Fruit fly (Drosophila melanogaster) whole organism, embryonic: ENCODE results near the gene Scgbeta.

Experiments
- CG10321 ChIP-seq: fragments of 200-800 bp; sonication (Bioruptor generic); IDR thresholded peaks from 2 replicates; pipeline ENCODE4 v1.3.6; 2022; ENCODE audit warnings: missing biosample characterization, missing genetic modification characterization
- CG10431 ChIP-seq: fragments of 200-800 bp; sonication (Bioruptor generic); optimal IDR thresholded peaks from 3 replicates; lab custom pipeline; 2018; ENCODE audit warnings: missing biosample characterization, mild to moderate bottlenecking, missing genetic modification characterization
- CG12299 ChIP-seq: fragments of 200-800 bp; sonication (Bioruptor generic); optimal IDR thresholded peaks from 2 replicates; lab custom pipeline; 2018; ENCODE audit warnings: missing biosample characterization, mild to moderate bottlenecking, missing genetic modification characterization
- CG13424 ChIP-seq: fragments of 200-800 bp; sonication (Bioruptor generic); optimal IDR thresholded peaks from 2 replicates; lab custom pipeline; 2019; ENCODE audit warnings: missing biosample characterization, mild to moderate bottlenecking, missing genetic modification characterization, moderate library complexity
- CG15514 ChIP-seq: fragments of 200-800 bp; sonication (Bioruptor generic); optimal IDR thresholded peaks from 3 replicates; lab custom pipeline; 2017; ENCODE audit warnings: missing biosample characterization, missing genetic modification characterization, mild to moderate bottlenecking, moderate library complexity, missing genetic modification reagents
- CG1647 ChIP-seq: fragments of 200-800 bp; sonication (Bioruptor generic); optimal IDR thresholded peaks from 3 replicates; lab custom pipeline; 2016; ENCODE audit warnings: missing biosample characterization, missing genetic modification characterization
- CG16813 ChIP-seq: fragments of 200-800 bp; sonication (Bioruptor generic); IDR thresholded peaks from 3 replicates; pipeline ENCODE4 v1.3.6; 2022; ENCODE audit warnings: missing biosample characterization, missing genetic modification characterization; ENCODE audit not compliant: partially characterized antibody
- CG17328 ChIP-seq: fragments of 200-800 bp; sonication (Bioruptor generic); IDR thresholded peaks from 2 replicates; pipeline ENCODE4 v1.3.6; 2022; ENCODE audit warnings: missing biosample characterization, missing genetic modification characterization
- CG1792 ChIP-seq: fragments of 200-800 bp; sonication (Bioruptor generic); optimal IDR thresholded peaks from 2 replicates; lab custom pipeline; 2016; ENCODE audit warnings: missing biosample characterization, missing genetic modification characterization
- CG2199 ChIP-seq: fragments of 200-800 bp; sonication (Bioruptor generic); IDR thresholded peaks from 3 replicates; pipeline ENCODE4 v1.3.6; 2022; ENCODE audit warnings: missing biosample characterization, missing genetic modification characterization
- CG30403 ChIP-seq: fragments of 200-800 bp; sonication (Bioruptor generic); optimal IDR thresholded peaks from 3 replicates; lab custom pipeline; 2016; ENCODE audit warnings: missing biosample characterization, missing genetic modification characterization
- CG30431 ChIP-seq: fragments of 200-800 bp; sonication (Bioruptor generic); optimal IDR thresholded peaks from 2 replicates; lab custom pipeline; 2017; ENCODE audit warnings: missing biosample characterization, missing genetic modification characterization
- CG33213 ChIP-seq: fragments of 200-800 bp; sonication (Bioruptor generic); optimal IDR thresholded peaks from 3 replicates; lab custom pipeline; 2016; ENCODE audit warnings: missing biosample characterization, missing genetic modification characterization
- CG3726 ChIP-seq: fragments of 200-800 bp; sonication (Bioruptor generic); IDR thresholded peaks from 3 replicates; pipeline ENCODE4, ENCODE4 v1.3.6; 2022; ENCODE audit warnings: missing biosample characterization, missing genetic modification characterization
- CG4854 ChIP-seq: fragments of 200-800 bp; sonication (Bioruptor generic); optimal IDR thresholded peaks from 2 replicates; lab custom pipeline; 2016; ENCODE audit warnings: missing biosample characterization, missing genetic modification characterization, inconsistent platforms
- CG5245 ChIP-seq: fragments of 200-800 bp; sonication (Bioruptor generic); optimal IDR thresholded peaks from 3 replicates; lab custom pipeline; 2016; ENCODE audit warnings: missing biosample characterization, missing genetic modification characterization
- CG6765 ChIP-seq: fragments of 200-800 bp; sonication (Bioruptor generic); optimal IDR thresholded peaks from 3 replicates; lab custom pipeline; 2017; ENCODE audit warnings: missing biosample characterization, mild to moderate bottlenecking, missing genetic modification characterization
- CG7745 ChIP-seq: fragments of 200-800 bp; sonication (Bioruptor generic); optimal IDR thresholded peaks from 2 replicates; lab custom pipeline; 2018; ENCODE audit warnings: missing biosample characterization, mild to moderate bottlenecking, missing genetic modification characterization, moderate library complexity
- CG7987 ChIP-seq: fragments of 200-800 bp; sonication (Bioruptor generic); optimal IDR thresholded peaks from 2 replicates; lab custom pipeline; 2018; ENCODE audit warnings: missing biosample characterization, mild to moderate bottlenecking, missing genetic modification characterization, moderate library complexity
- CG9797 ChIP-seq: fragments of 200-800 bp; sonication (Bioruptor generic); optimal IDR thresholded peaks from 3 replicates; lab custom pipeline; 2018; ENCODE audit warnings: missing biosample characterization, mild to moderate bottlenecking, missing genetic modification characterization
- D19A ChIP-seq: fragments of 200-800 bp; optimal IDR thresholded peaks from 3 replicates; lab custom pipeline; 2019; ENCODE audit warnings: missing biosample characterization, mild to moderate bottlenecking, missing genetic modification characterization, moderate library complexity
- Dip3 ChIP-seq: fragments of 200-800 bp; sonication (Bioruptor generic); optimal IDR thresholded peaks from 3 replicates; lab custom pipeline; 2016; ENCODE audit warnings: missing biosample characterization, missing genetic modification characterization
- HLH3B ChIP-seq: fragments of 200-800 bp; sonication (Bioruptor generic); IDR thresholded peaks from 2 replicates; pipeline ENCODE4 v1.3.6; 2022; ENCODE audit warnings: missing biosample characterization, missing genetic modification characterization
- HLH4C ChIP-seq: fragments of 200-800 bp; sonication (Bioruptor generic); IDR thresholded peaks from 3 replicates; pipeline ENCODE4 v1.3.6; 2022; ENCODE audit warnings: missing biosample characterization, missing genetic modification characterization; ENCODE audit not compliant: partially characterized antibody
- HLH54F ChIP-seq: fragments of 200-800 bp; sonication (Bioruptor generic); optimal IDR thresholded peaks from 3 replicates; lab custom pipeline; 2016; ENCODE audit warnings: missing biosample characterization, missing genetic modification characterization
- Hr3 ChIP-seq: fragments of 200-800 bp; sonication (Bioruptor generic); optimal IDR thresholded peaks from 3 replicates; lab custom pipeline; 2016; ENCODE audit warnings: missing biosample characterization, missing genetic modification characterization
- Myb ChIP-seq: fragments of 200-800 bp; sonication (Bioruptor generic); optimal IDR thresholded peaks from 2 replicates; lab custom pipeline; 2016; ENCODE audit warnings: missing biosample characterization, missing genetic modification characterization
- NC2α ChIP-seq: fragments of 200-800 bp; sonication (Bioruptor generic); optimal IDR thresholded peaks from 2 replicates; lab custom pipeline; 2016; ENCODE audit warnings: missing biosample characterization, missing genetic modification characterization
- NC2β ChIP-seq: fragments of 200-800 bp; sonication (Bioruptor generic); optimal IDR thresholded peaks from 2 replicates; lab custom pipeline; 2016; ENCODE audit warnings: missing biosample characterization, missing genetic modification characterization
- NFAT ChIP-seq: fragments of 200-800 bp; sonication (Bioruptor generic); IDR thresholded peaks from 2 replicates; pipeline ENCODE4 v1.3.6; 2022; ENCODE audit warnings: missing biosample characterization, missing genetic modification characterization
- Nf-YA ChIP-seq: fragments of 200-800 bp; sonication (Bioruptor generic); IDR thresholded peaks from 2 replicates; pipeline ENCODE4 v1.3.6; 2022; ENCODE audit warnings: missing biosample characterization, missing genetic modification characterization
- Oaz ChIP-seq: fragments of 200-800 bp; sonication (Bioruptor generic); IDR thresholded peaks from 2 replicates; pipeline ENCODE4 v1.3.6; 2022; ENCODE audit warnings: missing biosample characterization, missing genetic modification characterization
- Side ChIP-seq: fragments of 200-800 bp; sonication (Bioruptor generic); optimal IDR thresholded peaks from 2 replicates; lab custom pipeline; 2016; ENCODE audit warnings: missing biosample characterization, missing genetic modification characterization
- Vsx1 ChIP-seq: fragments of 200-800 bp; sonication (Bioruptor generic); optimal IDR thresholded peaks from 2 replicates; lab custom pipeline; 2017; ENCODE audit warnings: missing biosample characterization, mild to moderate bottlenecking, missing genetic modification characterization, missing genetic modification reagents
- ap ChIP-seq: fragments of 200-800 bp; sonication (Bioruptor generic); IDR thresholded peaks from 2 replicates; pipeline ENCODE4 v1.3.6; 2022; ENCODE audit warnings: missing biosample characterization, missing genetic modification characterization
- ase ChIP-seq: fragments of 200-800 bp; sonication (Bioruptor generic); IDR thresholded peaks from 3 replicates; pipeline ENCODE4 v1.3.6; 2022; ENCODE audit warnings: missing biosample characterization, missing genetic modification characterization
- cad ChIP-seq: fragments of >200 bp; optimal IDR thresholded peaks from 2 replicates; lab custom pipeline; 2017; ENCODE audit warnings: missing biosample characterization, missing genetic modification characterization
- dan ChIP-seq: fragments of 200-800 bp; sonication (Bioruptor generic); IDR thresholded peaks from 2 replicates; pipeline ENCODE4 v1.3.6; 2022; ENCODE audit warnings: missing biosample characterization, missing genetic modification characterization
- esg ChIP-seq: fragments of 200-800 bp; sonication (Bioruptor generic); conservative IDR thresholded peaks from 2 replicates; pipeline ENCODE4 v1.3.6; 2022; ENCODE audit warnings: missing biosample characterization, missing genetic modification characterization
- eve ChIP-seq, 2 experiments: fragments of >200 bp; optimal IDR thresholded peaks; 2 replicates each; lab custom pipeline; 2017; ENCODE audit warnings: missing biosample characterization in 2 of 2, missing genetic modification characterization in 2 of 2
- ken ChIP-seq: fragments of 200-800 bp; sonication (Bioruptor generic); IDR thresholded peaks from 3 replicates; pipeline ENCODE4 v1.3.6; 2022; ENCODE audit warnings: missing biosample characterization, missing genetic modification characterization
- lmd ChIP-seq: fragments of 200-800 bp; sonication (Bioruptor generic); IDR thresholded peaks from 2 replicates; pipeline ENCODE4 v1.3.6; 2022; ENCODE audit warnings: missing biosample characterization, missing genetic modification characterization
- org-1 ChIP-seq: fragments of 200-800 bp; sonication (Bioruptor generic); optimal IDR thresholded peaks from 2 replicates; lab custom pipeline; 2017; ENCODE audit warnings: missing biosample characterization, missing genetic modification characterization
- pb ChIP-seq: fragments of 200-800 bp; sonication (Bioruptor generic); optimal IDR thresholded peaks from 3 replicates; lab custom pipeline; 2016; ENCODE audit warnings: missing biosample characterization, missing genetic modification characterization
- phol ChIP-seq: fragments of 200-800 bp; sonication (Bioruptor generic); optimal IDR thresholded peaks from 3 replicates; lab custom pipeline; 2018; ENCODE audit warnings: missing biosample characterization, mild to moderate bottlenecking, missing genetic modification characterization, moderate library complexity
- pros ChIP-seq: fragments of 200-800 bp; sonication (Bioruptor generic); optimal IDR thresholded peaks from 3 replicates; lab custom pipeline; 2019; ENCODE audit warnings: missing biosample characterization, mild to moderate bottlenecking, missing genetic modification characterization, moderate library complexity
- psq ChIP-seq: fragments of 200-800 bp; sonication (Bioruptor generic); optimal IDR thresholded peaks from 2 replicates; lab custom pipeline; 2017; ENCODE audit warnings: missing biosample characterization, missing genetic modification characterization
- scrt ChIP-seq: fragments of 200-800 bp; sonication (Bioruptor generic); optimal IDR thresholded peaks from 2 replicates; lab custom pipeline; 2018; ENCODE audit warnings: missing biosample characterization, mild to moderate bottlenecking, missing genetic modification characterization, moderate library complexity
- sim ChIP-seq: fragments of 200-800 bp; sonication (Bioruptor generic); IDR thresholded peaks from 2 replicates; pipeline ENCODE4 v1.3.6; 2022; ENCODE audit warnings: missing biosample characterization, missing genetic modification characterization
- slou ChIP-seq: fragments of 200-800 bp; sonication (Bioruptor generic); optimal IDR thresholded peaks from 3 replicates; lab custom pipeline; 2016; ENCODE audit warnings: missing biosample characterization, missing genetic modification characterization
- stc ChIP-seq: fragments of 200-800 bp; sonication (Bioruptor generic); IDR thresholded peaks from 2 replicates; pipeline ENCODE4 v1.3.6; 2022; ENCODE audit warnings: missing biosample characterization, missing genetic modification characterization
- wek ChIP-seq: fragments of 200-800 bp; sonication (Bioruptor generic); optimal IDR thresholded peaks from 3 replicates; lab custom pipeline; 2018; ENCODE audit warnings: missing biosample characterization, mild to moderate bottlenecking, missing genetic modification characterization, moderate library complexity

Gene Scgbeta

dm6 chr3R:12422379-12422975 is at the start of gene Scgbeta, which contains the start of gene CG17202 (continued):
- TF ChIP-seq sim (GFP tag; lab: Robert Waterston, UW) (no peak), CG4854 (no peak), HLH3B (GFP tag; lab: Robert Waterston, UW) (no peak), stc (GFP tag; lab: Robert Waterston, UW) (no peak), CG17328 (no peak), pros (GFP tag; lab: Kevin White, UChicago) (no peak), Nf-YA (no peak), org-1 (GFP tag; lab: Kevin White, UChicago) (no peak), NFAT (GFP tag; lab: Robert Waterston, UW) (no peak), CG30403 (GFP tag; lab: Kevin White, UChicago) (peak; percentile 37), HLH54F (GFP tag; lab: Kevin White, UChicago) (no peak), cad (GFP tag; lab: Kevin White, UChicago) (no peak), esg (GFP tag; lab: Robert Waterston, UW) (no peak), CG7987 (GFP tag; lab: Kevin White, UChicago) (no peak), CG3726 (GFP tag; lab: Robert Waterston, UW) (no peak), psq (GFP tag; lab: Kevin White, UChicago) (no peak), scrt (GFP tag; lab: Kevin White, UChicago) (no peak), slou (GFP tag; lab: Kevin White, UChicago) (no peak), CG2199 (no peak), CG16813 (GFP tag; lab: Robert Waterston, UW) (no peak), CG1647 (GFP tag; lab: Kevin White, UChicago) (no peak), CG33213 (GFP tag; lab: Kevin White, UChicago) (peak; percentile 67), CG6765 (no peak), CG30431 (no peak), CG5245 (GFP tag; lab: Kevin White, UChicago) (no peak), NC2α (GFP tag; lab: Kevin White, UChicago) (no peak), Oaz (no peak), NC2β (GFP tag; lab: Kevin White, UChicago) (no peak), Myb (GFP tag; lab: Kevin White, UChicago) (peak; percentile 85), ken (GFP tag; lab: Robert Waterston, UW) (no peak), CG1792 (GFP tag; lab: Kevin White, UChicago) (no peak), CG13424 (peak; percentile 41), Side (GFP tag; lab: Kevin White, UChicago) (peak; percentile 11), CG9797 (peak; percentile 79), Vsx1 (GFP tag; lab: Kevin White, UChicago) (no peak), lmd (GFP tag; lab: Robert Waterston, UW) (no peak), HLH4C (no peak), D19A (tag; lab: Kevin White, UChicago) (no peak), CG10431 (GFP tag; lab: Kevin White, UChicago) (no peak), ap (GFP tag; lab: Robert Waterston, UW) (no peak), pb (no peak), phol (peak; percentile 93), dan (GFP tag; lab: Robert Waterston, UW) (no peak), CG15514 (GFP tag; lab: Kevin White, UChicago) (peak; percentile 100), Hr3 (no peak), wek (no peak), CG7745 (tag; lab: Kevin White, UChicago) (no peak), Dip3 (GFP tag; lab: Kevin White, UChicago) (no peak), eve (GFP tag; optimal IDR thresholded peaks at IDR 0.05; lab: Kevin White, UChicago) (no peak), CG12299 (tag; lab: Kevin White, UChicago) (no peak), ase (0 out of 3 replicates have a peak, but pooled peaks have one; percentile 5), CG10321 (GFP tag; lab: Robert Waterston, UW) (no peak)
